Worm (Caenorhabditis elegans) whole organism, L1 larva: Measurements from ENCODE around the gene F14B8.6.
"Not testable (repeated sequence)": the region's sequence is repeated elsewhere in the genome, so short reads cannot be mapped to it uniquely, and the experiment has no call there.

ENCODE experiments used
- C04F5.9 ChIP-seq: sonication (generic microtip); optimal IDR thresholded peaks from 2 replicates; lab custom pipeline; 2016; ENCODE audit warnings: missing genetic modification characterization, missing compliant biosample characterization
- blmp-1 ChIP-seq: fragments of 150-350 bp; optimal IDR thresholded peaks from 2 replicates; lab custom pipeline; 2014; ENCODE audit warnings: missing biosample characterization, missing genetic modification characterization
- ceh-8 ChIP-seq: fragments of 200-800 bp; sonication (Bioruptor generic); optimal IDR thresholded peaks from 2 replicates; lab custom pipeline; 2018; ENCODE audit warnings: mild to moderate bottlenecking, missing genetic modification characterization, moderate library complexity, missing compliant biosample characterization
- ceh-88 ChIP-seq: fragments of 200-800 bp; sonication (Bioruptor generic); IDR thresholded peaks from 2 replicates; pipeline ENCODE4 v1.3.6; 2022; ENCODE audit warnings: missing genetic modification characterization, missing compliant biosample characterization
- ceh-90 ChIP-seq: sonication (generic microtip); optimal IDR thresholded peaks from 2 replicates; lab custom pipeline; 2016; ENCODE audit warnings: missing genetic modification characterization, missing compliant biosample characterization
- dsc-1 ChIP-seq: sonication (generic microtip); optimal IDR thresholded peaks from 2 replicates; lab custom pipeline; 2016; ENCODE audit warnings: mild to moderate bottlenecking, missing genetic modification characterization, missing compliant biosample characterization
- efl-1 ChIP-seq, 4 experiments: fragments of 150-350 bp; optimal IDR thresholded peaks in 3 of 4; peaks in 1 of 4; 1 replicate in 1 of 4; 2 replicates in 3 of 4; lab custom pipeline; 2014; ENCODE audit warnings: missing biosample characterization in 2 of 4, missing genetic modification characterization in 2 of 4, missing genetic modification reagents in 2 of 4
- egl-13 ChIP-seq: sonication (generic microtip); optimal IDR thresholded peaks from 2 replicates; lab custom pipeline; 2016; ENCODE audit warnings: missing genotype, missing genetic modification reagents, missing genetic modification characterization, missing compliant biosample characterization
- elt-2 ChIP-seq: sonication (generic microtip); optimal IDR thresholded peaks from 2 replicates; lab custom pipeline; 2016; ENCODE audit warnings: missing genetic modification characterization, mild to moderate bottlenecking, inconsistent platforms, missing compliant biosample characterization, missing genetic modification reagents
- fkh-10 ChIP-seq: sonication (generic microtip); optimal IDR thresholded peaks from 2 replicates; lab custom pipeline; 2017; ENCODE audit warnings: missing biosample characterization, missing genetic modification reagents, missing genetic modification characterization
- fkh-4 ChIP-seq: sonication (generic microtip); optimal IDR thresholded peaks from 2 replicates; lab custom pipeline; 2016; ENCODE audit warnings: missing compliant biosample characterization, missing genetic modification characterization, borderline replicate concordance
- grh-1 ChIP-seq: fragments of 200-800 bp; sonication (Bioruptor generic); IDR thresholded peaks from 2 replicates; pipeline ENCODE4 v1.3.6; 2022; ENCODE audit warnings: missing genetic modification reagents, missing genetic modification characterization, missing compliant biosample characterization
- hlh-17 ChIP-seq: fragments of 200-800 bp; sonication (Bioruptor generic); optimal IDR thresholded peaks from 2 replicates; lab custom pipeline; 2018; ENCODE audit warnings: missing genetic modification characterization, mild to moderate bottlenecking, missing compliant biosample characterization, moderate library complexity, borderline replicate concordance
- irx-1 ChIP-seq: sonication (generic microtip); optimal IDR thresholded peaks from 2 replicates; lab custom pipeline; 2016; ENCODE audit warnings: missing genetic modification characterization, missing compliant biosample characterization
- lin-14 ChIP-seq: fragments of 200-800 bp; sonication (Bioruptor generic); optimal IDR thresholded peaks from 2 replicates; lab custom pipeline; 2018; ENCODE audit warnings: mild to moderate bottlenecking, missing genetic modification characterization, moderate library complexity, missing compliant biosample characterization
- lin-15B ChIP-seq: fragments of 150-350 bp; sonication (generic microtip); optimal IDR thresholded peaks from 3 replicates; lab custom pipeline; 2014; ENCODE audit warnings: missing biosample characterization, missing genetic modification characterization
- lin-35 ChIP-seq, 2 experiments: fragments of 150-350 bp; optimal IDR thresholded peaks; 2 replicates each; lab custom pipeline; 2014; ENCODE audit warnings: missing biosample characterization in 2 of 2, missing genetic modification characterization in 2 of 2, missing genetic modification reagents in 2 of 2
- lin-39 ChIP-seq: fragments of 150-350 bp; optimal IDR thresholded peaks from 2 replicates; lab custom pipeline; 2014; ENCODE audit warnings: missing biosample characterization, missing genetic modification reagents, missing genetic modification characterization
- mdl-1 ChIP-seq, 2 experiments: fragments of 150-350 bp; optimal IDR thresholded peaks; 2 replicates each; lab custom pipeline; 2014 to 2017; ENCODE audit warnings: missing biosample characterization in 2 of 2, missing genetic modification characterization in 2 of 2, inconsistent platforms in 1 of 2
- mep-1 ChIP-seq: fragments of 150-350 bp; optimal IDR thresholded peaks from 2 replicates; lab custom pipeline; 2014; ENCODE audit warnings: missing biosample characterization, missing genetic modification characterization
- nhr-20 ChIP-seq: sonication (generic microtip); optimal IDR thresholded peaks from 2 replicates; lab custom pipeline; 2016; ENCODE audit warnings: mild to moderate bottlenecking, missing genetic modification characterization, missing compliant biosample characterization
- pax-3 ChIP-seq: fragments of 200-800 bp; sonication (Bioruptor generic); optimal IDR thresholded peaks from 2 replicates; lab custom pipeline; 2018; ENCODE audit warnings: mild to moderate bottlenecking, missing genetic modification characterization, moderate library complexity, missing compliant biosample characterization
- pqm-1 ChIP-seq: sonication (generic microtip); optimal IDR thresholded peaks from 3 replicates; lab custom pipeline; 2017; ENCODE audit warnings: missing biosample characterization, missing genetic modification characterization
- sptf-1 ChIP-seq: fragments of 150-350 bp; optimal IDR thresholded peaks from 2 replicates; lab custom pipeline; 2014; ENCODE audit warnings: missing biosample characterization, missing genetic modification characterization
- sup-37 ChIP-seq: fragments of 200-800 bp; sonication (Bioruptor generic); optimal IDR thresholded peaks from 2 replicates; lab custom pipeline; 2018; ENCODE audit warnings: mild to moderate bottlenecking, missing genetic modification characterization, missing compliant biosample characterization
- unc-130 ChIP-seq: fragments of 150-350 bp; optimal IDR thresholded peaks from 2 replicates; lab custom pipeline; 2017; ENCODE audit warnings: missing biosample characterization, missing genetic modification characterization, inconsistent platforms
- unc-30 ChIP-seq: sonication (generic microtip); optimal IDR thresholded peaks from 2 replicates; lab custom pipeline; 2017; ENCODE audit warnings: missing biosample characterization, missing genetic modification characterization
- unc-86 ChIP-seq: sonication (generic microtip); optimal IDR thresholded peaks from 2 replicates; lab custom pipeline; 2016; ENCODE audit warnings: missing genetic modification characterization, missing compliant biosample characterization
- unc-98 ChIP-seq: fragments of 200-800 bp; sonication (Bioruptor generic); IDR thresholded peaks from 2 replicates; pipeline ENCODE4 v1.3.6; 2022; ENCODE audit warnings: missing genetic modification characterization, missing compliant biosample characterization
- xbp-1 ChIP-seq: sonication (generic microtip); optimal IDR thresholded peaks from 2 replicates; lab custom pipeline; 2016; ENCODE audit warnings: missing genetic modification characterization, missing compliant biosample characterization
- zag-1 ChIP-seq: fragments of 150-350 bp; optimal IDR thresholded peaks from 2 replicates; lab custom pipeline; 2014; ENCODE audit warnings: missing biosample characterization, missing genetic modification characterization

Gene F14B8.6

ce11 chrX:6893074-6893473, 39.2 kb downstream of the F14B8.6 start:
- TF ChIP-seq lin-14 (GFP tag; lab: Kevin White, UChicago) = peak; percentile 55
- peak; percentile 5 for TF ChIP-seq fkh-10
- no peak for TF ChIP-seq unc-130 (tag; lab: Kevin White, UChicago)

- no peak for TF ChIP-seq ceh-88 (GFP tag; lab: Robert Waterston, UW)
- TF ChIP-seq mep-1 (tag; lab: Kevin White, UChicago) = no peak
- TF ChIP-seq fkh-4 (tag; lab: Kevin White, UChicago) = no peak
- no peak for TF ChIP-seq lin-39 (tag; lab: Kevin White, UChicago)
- TF ChIP-seq zag-1 (tag; lab: Kevin White, UChicago) = no peak
- no peak for TF ChIP-seq hlh-17 (GFP tag; lab: Kevin White, UChicago)
- no peak for TF ChIP-seq ceh-8 (GFP tag; lab: Kevin White, UChicago)
- TF ChIP-seq C04F5.9 (tag; lab: Kevin White, UChicago) = no peak
- no peak for TF ChIP-seq dsc-1 (tag; lab: Kevin White, UChicago)
- TF ChIP-seq xbp-1 = no peak
- no peak for TF ChIP-seq unc-30 (tag; lab: Kevin White, UChicago)
- TF ChIP-seq lin-15B = no peak
These were observed 42.9 kb downstream of the F14B8.6 start, which contains the start of gene unc-6 for ce11 chrX:6889374-6889773. Gene unc-6 (plus strand): TSS chrX:6889674.

ce11 chrX:6888208-6888607, 44.0 kb downstream of the F14B8.6 start:
- TF ChIP-seq efl-1 (optimal IDR thresholded peaks at IDR 0.05; lab: Kevin White, UChicago) (no peak), efl-1 (GFP tag; optimal IDR thresholded peaks at IDR 0.05 in 1 of 2; lab: Kevin White, UChicago) (no peak), grh-1 (no peak), sptf-1 (tag; lab: Kevin White, UChicago) (no peak)

ce11 chrX:6885227-6885853, 46.9 kb downstream of the F14B8.6 start, which contains the start of gene F41C6.7:
Gene F41C6.7 (minus strand): TSS chrX:6885277.
- no peak for TF ChIP-seq mdl-1 (tag; optimal IDR thresholded peaks at IDR 0.05; lab: Kevin White, UChicago)
- TF ChIP-seq lin-35 (GFP tag; optimal IDR thresholded peaks at IDR 0.05; lab: Kevin White, UChicago) = peak in 1 of 2 experiments; percentile 3
- no peak for TF ChIP-seq blmp-1 (tag; lab: Kevin White, UChicago)
- TF ChIP-seq unc-98 = no peak
- no peak for TF ChIP-seq irx-1 (tag; lab: Kevin White, UChicago)
- peak; percentile 71 for TF ChIP-seq elt-2 (tag; lab: Kevin White, UChicago)
- TF ChIP-seq unc-86 (tag; lab: Kevin White, UChicago) = no peak
- no peak for TF ChIP-seq pqm-1 (tag; lab: Kevin White, UChicago)

ce11 chrX:6884439-6884838, 47.8 kb downstream of the F14B8.6 start:
- TF ChIP-seq ceh-90 (no peak), egl-13 (tag; lab: Kevin White, UChicago) (no peak)

- TF ChIP-seq sup-37 (GFP tag; lab: Kevin White, UChicago); pax-3 (tag; lab: Kevin White, UChicago); nhr-20: not testable (repeated sequence)
These were observed 50.4 kb downstream of the F14B8.6 start, which contains the start of gene F41C6.6 for ce11 chrX:6881795-6882194. Gene F41C6.6 (minus strand): TSS chrX:6881895.
